Fruit fly (Drosophila melanogaster) whole organism, prepupa: ENCODE results near the gene NimB5.

ENCODE experiments used
- CG11902 ChIP-seq: fragments of 200-800 bp; sonication (Bioruptor generic); optimal IDR thresholded peaks from 3 replicates; lab custom pipeline; 2016; ENCODE audit warnings: missing biosample characterization, missing genetic modification characterization
- CG6854 ChIP-seq: fragments of 200-800 bp; sonication (Bioruptor generic); optimal IDR thresholded peaks from 2 replicates; lab custom pipeline; 2017; ENCODE audit warnings: missing biosample characterization, mild to moderate bottlenecking, missing genetic modification characterization
- Ets21C ChIP-seq: fragments of 200-800 bp; sonication (Bioruptor generic); optimal IDR thresholded peaks from 3 replicates; lab custom pipeline; 2016; ENCODE audit warnings: missing biosample characterization, missing genetic modification characterization
- Sox14 ChIP-seq: fragments of 200-800 bp; sonication (Bioruptor generic); optimal IDR thresholded peaks from 3 replicates; lab custom pipeline; 2016; ENCODE audit warnings: missing biosample characterization, missing genetic modification characterization
- topi ChIP-seq: fragments of 200-800 bp; sonication (Bioruptor generic); optimal IDR thresholded peaks from 3 replicates; lab custom pipeline; 2016; ENCODE audit warnings: missing biosample characterization, missing genetic modification characterization
- vri ChIP-seq: fragments of 200-800 bp; sonication (Bioruptor generic); optimal IDR thresholded peaks from 3 replicates; lab custom pipeline; 2016; ENCODE audit warnings: missing biosample characterization, mild to moderate bottlenecking, missing genetic modification characterization

dm6 chr2L:14012304-14013054, 42.5 kb downstream of the NimB5 start, which contains the start of gene bgm:
- TF ChIP-seq Ets21C (GFP tag; lab: Kevin White, UChicago): no peak
- TF ChIP-seq CG6854 (GFP tag; lab: Kevin White, UChicago): no peak
- TF ChIP-seq vri (GFP tag; lab: Kevin White, UChicago): peak; percentile 7
- no peak for TF ChIP-seq CG11902 (GFP tag; lab: Kevin White, UChicago)
- TF ChIP-seq topi (GFP tag; lab: Kevin White, UChicago): no peak
- TF ChIP-seq Sox14: no peak
